Worm (Caenorhabditis elegans) whole organism, L2 larva: ENCODE results near the gene unc-84.

ENCODE experiments used
- C34F6.9 ChIP-seq: fragments of 150-350 bp; optimal IDR thresholded peaks from 2 replicates; lab custom pipeline; 2014; ENCODE audit warnings: missing biosample characterization, missing genetic modification characterization
- F13H6.1 ChIP-seq: sonication (generic microtip); optimal IDR thresholded peaks from 2 replicates; lab custom pipeline; 2016; ENCODE audit warnings: missing genetic modification characterization, missing compliant biosample characterization
- R02D3.7 ChIP-seq: fragments of 150-350 bp; optimal IDR thresholded peaks from 2 replicates; lab custom pipeline; 2014; ENCODE audit warnings: missing biosample characterization, missing genetic modification characterization
- Y55F3AM.14 ChIP-seq: fragments of 200-800 bp; sonication (Bioruptor generic); optimal IDR thresholded peaks from 2 replicates; lab custom pipeline; 2018; ENCODE audit warnings: mild to moderate bottlenecking, missing genetic modification characterization, missing compliant biosample characterization
- ZK546.5 ChIP-seq: sonication (generic microtip); optimal IDR thresholded peaks from 2 replicates; lab custom pipeline; 2017; ENCODE audit warnings: missing biosample characterization, missing genetic modification characterization
- blmp-1 ChIP-seq: sonication (generic microtip); optimal IDR thresholded peaks from 2 replicates; lab custom pipeline; 2017; ENCODE audit warnings: missing genetic modification characterization, mild to moderate bottlenecking, missing compliant biosample characterization, antibody characterized with exemption, moderate library complexity; ENCODE audit not compliant: insufficient read depth
- crh-2 ChIP-seq: sonication (generic microtip); optimal IDR thresholded peaks from 2 replicates; lab custom pipeline; 2017; ENCODE audit warnings: missing biosample characterization, missing genetic modification characterization
- dmd-4 ChIP-seq: sonication (generic microtip); optimal IDR thresholded peaks from 2 replicates; lab custom pipeline; 2017; ENCODE audit warnings: missing biosample characterization, missing genetic modification characterization
- elt-1 ChIP-seq: fragments of 150-350 bp; optimal IDR thresholded peaks from 2 replicates; lab custom pipeline; 2014; ENCODE audit warnings: missing biosample characterization, missing genetic modification characterization
- elt-3 ChIP-seq: sonication (generic microtip); optimal IDR thresholded peaks from 2 replicates; lab custom pipeline; 2017; ENCODE audit warnings: missing biosample characterization, missing genetic modification characterization
- fos-1 ChIP-seq: fragments of 150-350 bp; optimal IDR thresholded peaks from 2 replicates; lab custom pipeline; 2014; ENCODE audit warnings: missing biosample characterization, missing genetic modification characterization
- gmeb-1 ChIP-seq: fragments of 150-350 bp; optimal IDR thresholded peaks from 2 replicates; lab custom pipeline; 2014; ENCODE audit warnings: missing biosample characterization, missing genetic modification characterization
- lin-11 ChIP-seq: fragments of 150-350 bp; sonication (generic microtip); optimal IDR thresholded peaks from 2 replicates; lab custom pipeline; 2014; ENCODE audit warnings: missing biosample characterization, missing genetic modification characterization, inconsistent platforms, mixed read lengths
- lin-13 ChIP-seq: fragments of 150-350 bp; optimal IDR thresholded peaks from 2 replicates; lab custom pipeline; 2014; ENCODE audit warnings: missing biosample characterization, missing genetic modification reagents, missing genetic modification characterization
- lin-39 ChIP-seq: fragments of 150-350 bp; optimal IDR thresholded peaks from 2 replicates; lab custom pipeline; 2014; ENCODE audit warnings: missing biosample characterization, missing genetic modification reagents, missing genetic modification characterization
- lsy-2 ChIP-seq, 2 experiments: fragments of 150-350 bp in 1 of 2; sonication (generic microtip) in 1 of 2; optimal IDR thresholded peaks; 2 replicates each; lab custom pipeline; 2014 to 2017; ENCODE audit warnings: missing biosample characterization in 2 of 2, missing genetic modification characterization in 2 of 2
- mab-5 ChIP-seq: fragments of 150-350 bp; optimal IDR thresholded peaks from 2 replicates; lab custom pipeline; 2014; ENCODE audit warnings: missing biosample characterization, missing genetic modification characterization
- mbf-1 ChIP-seq: sonication (generic microtip); optimal IDR thresholded peaks from 2 replicates; lab custom pipeline; 2017; ENCODE audit warnings: missing biosample characterization, missing genetic modification characterization
- mdl-1 ChIP-seq, 2 experiments: fragments of 150-350 bp in 1 of 2; sonication (generic microtip) in 1 of 2; optimal IDR thresholded peaks; 2 replicates each; lab custom pipeline; 2017; ENCODE audit warnings: missing biosample characterization in 2 of 2, missing genetic modification characterization in 2 of 2
- nhr-23 ChIP-seq: fragments of 150-350 bp; optimal IDR thresholded peaks from 2 replicates; lab custom pipeline; 2014; ENCODE audit warnings: missing biosample characterization, missing genetic modification reagents, missing genetic modification characterization
- nhr-25 ChIP-seq: fragments of 150-350 bp; sonication (generic microtip); optimal IDR thresholded peaks from 3 replicates; lab custom pipeline; 2014; ENCODE audit warnings: missing biosample characterization, missing genetic modification characterization
- peb-1 ChIP-seq: fragments of 150-350 bp; optimal IDR thresholded peaks from 2 replicates; lab custom pipeline; 2014; ENCODE audit warnings: missing biosample characterization, missing genetic modification characterization
- skn-1 ChIP-seq: sonication (generic microtip); optimal IDR thresholded peaks from 2 replicates; lab custom pipeline; 2017; ENCODE audit warnings: missing biosample characterization, missing genetic modification characterization
- sma-9 ChIP-seq, 2 experiments: fragments of 150-350 bp in 1 of 2; sonication (generic microtip) in 1 of 2; optimal IDR thresholded peaks; 2 replicates each; lab custom pipeline; 2014 to 2016; ENCODE audit warnings: missing genetic modification characterization in 2 of 2, mild to moderate bottlenecking in 1 of 2, missing biosample characterization in 1 of 2, missing compliant biosample characterization in 1 of 2, missing genetic modification reagents in 1 of 2, moderate library complexity in 1 of 2
- snpc-4 ChIP-seq: fragments of 150-350 bp; optimal IDR thresholded peaks from 2 replicates; lab custom pipeline; 2014; ENCODE audit warnings: missing biosample characterization, missing genetic modification characterization
- unc-39 ChIP-seq: fragments of 150-350 bp; optimal IDR thresholded peaks from 2 replicates; lab custom pipeline; 2014; ENCODE audit warnings: missing biosample characterization, missing genetic modification characterization
- unc-62 ChIP-seq: fragments of 150-350 bp; optimal IDR thresholded peaks from 2 replicates; lab custom pipeline; 2014; ENCODE audit warnings: missing biosample characterization, missing genetic modification reagents, missing genetic modification characterization
- zag-1 ChIP-seq: fragments of 150-350 bp; optimal IDR thresholded peaks from 2 replicates; lab custom pipeline; 2014; ENCODE audit warnings: missing biosample characterization, missing genetic modification characterization
- ztf-1 ChIP-seq: fragments of 200-800 bp; sonication (Bioruptor generic); conservative IDR thresholded peaks from 2 replicates; pipeline ENCODE4 v1.3.6; 2022; ENCODE audit warnings: missing genetic modification characterization, missing compliant biosample characterization
- ztf-4 ChIP-seq: fragments of 150-350 bp; optimal IDR thresholded peaks from 2 replicates; lab custom pipeline; 2014; ENCODE audit warnings: missing biosample characterization, missing genetic modification characterization

Gene unc-84

DNA sequence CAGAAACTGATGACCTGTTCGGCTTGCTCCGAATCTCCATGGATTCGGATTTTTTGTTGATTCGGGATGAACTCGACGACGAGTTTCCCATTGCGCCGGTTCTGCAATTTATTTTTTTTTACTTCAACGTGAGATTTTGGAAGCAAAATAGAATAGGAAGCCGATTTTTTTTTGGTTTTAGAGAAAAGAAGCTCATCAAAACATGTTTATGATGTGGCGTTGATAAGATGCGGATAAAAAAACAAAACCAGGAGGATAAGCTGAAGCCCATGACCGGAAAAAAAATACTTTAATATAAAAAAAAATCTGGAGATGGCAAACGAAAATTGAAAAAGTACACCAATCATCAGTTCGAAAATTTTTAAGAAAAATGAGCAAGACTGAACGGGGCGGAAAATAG, 28.5 kb upstream of the unc-84 start, which contains the start of gene glb-20:
TSS of gene glb-20 (minus strand) at position 101 of the 400 bp plus-strand sequence.
- TF ChIP-seq mbf-1 (no peak), lsy-2 (tag; optimal IDR thresholded peaks at IDR 0.05; lab: Kevin White, UChicago) (no peak)

DNA sequence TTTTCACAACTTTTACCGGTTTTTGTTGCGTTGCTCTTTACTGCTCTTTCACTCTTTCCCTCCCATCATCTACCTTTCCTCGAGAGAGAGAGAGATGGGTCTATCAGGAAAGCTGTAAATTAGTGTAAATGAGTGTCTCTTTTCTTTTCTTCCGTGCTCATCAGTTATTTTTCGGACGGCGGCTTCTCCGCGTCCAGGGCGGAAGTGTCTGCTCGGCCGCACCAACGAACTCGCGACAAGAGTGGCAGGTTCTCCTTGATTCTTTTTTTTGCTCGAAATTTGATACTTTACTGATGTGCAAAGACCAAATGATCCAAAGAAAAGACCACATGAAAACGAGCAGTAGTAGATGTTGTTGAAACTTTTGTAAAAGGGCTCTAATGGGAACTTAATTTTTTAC, 25.9 kb upstream of the unc-84 start:
- peak; percentile 77 for TF ChIP-seq F13H6.1
- TF ChIP-seq unc-62 (GFP tag; lab: Kevin White, UChicago): no peak
- TF ChIP-seq ztf-4 (tag; lab: Kevin White, UChicago): no peak
- peak; percentile 39 for TF ChIP-seq sma-9 (GFP tag; optimal IDR thresholded peaks at IDR 0.05; lab: Kevin White, UChicago)
- TF ChIP-seq sma-9 (tag; optimal IDR thresholded peaks at IDR 0.05; lab: Kevin White, UChicago): no peak
- TF ChIP-seq unc-39 (tag; lab: Kevin White, UChicago): no peak

DNA sequence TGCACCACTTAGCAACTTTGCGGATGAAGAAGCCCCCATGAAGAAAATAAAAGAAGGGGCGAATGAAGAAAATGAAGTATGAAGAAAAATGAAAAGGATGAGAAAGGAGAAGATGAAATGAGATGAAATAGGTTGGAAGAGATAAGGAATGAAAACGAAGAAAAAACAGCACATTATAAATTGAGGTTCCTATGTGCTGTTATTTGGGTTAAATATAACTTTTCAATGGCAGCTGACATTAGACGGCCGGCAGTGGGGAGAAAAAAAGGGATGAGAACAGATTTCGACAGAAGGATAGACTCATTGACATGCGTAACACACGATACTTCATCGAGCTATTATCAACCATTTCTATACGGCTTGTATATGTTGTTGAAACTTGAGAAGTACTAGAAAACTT, 22.6 kb upstream of the unc-84 start:
- TF ChIP-seq F13H6.1: peak; percentile 65
- peak; percentile 28 for TF ChIP-seq mab-5 (tag; lab: Kevin White, UChicago)
- no peak for TF ChIP-seq fos-1 (tag; lab: Kevin White, UChicago)
- no peak for TF ChIP-seq crh-2 (tag; lab: Kevin White, UChicago)
- peak; percentile 18 for TF ChIP-seq C34F6.9 (tag; lab: Kevin White, UChicago)
- TF ChIP-seq ztf-4 (tag; lab: Kevin White, UChicago): no peak
- TF ChIP-seq lsy-2 (tag; optimal IDR thresholded peaks at IDR 0.05; lab: Kevin White, UChicago): peak in 1 of 2 experiments; percentile 15
- peak; percentile 72 for TF ChIP-seq sma-9 (GFP tag; optimal IDR thresholded peaks at IDR 0.05; lab: Kevin White, UChicago)
- no peak for TF ChIP-seq sma-9 (tag; optimal IDR thresholded peaks at IDR 0.05; lab: Kevin White, UChicago)
- TF ChIP-seq, all 48 proteins: peak for 5

DNA sequence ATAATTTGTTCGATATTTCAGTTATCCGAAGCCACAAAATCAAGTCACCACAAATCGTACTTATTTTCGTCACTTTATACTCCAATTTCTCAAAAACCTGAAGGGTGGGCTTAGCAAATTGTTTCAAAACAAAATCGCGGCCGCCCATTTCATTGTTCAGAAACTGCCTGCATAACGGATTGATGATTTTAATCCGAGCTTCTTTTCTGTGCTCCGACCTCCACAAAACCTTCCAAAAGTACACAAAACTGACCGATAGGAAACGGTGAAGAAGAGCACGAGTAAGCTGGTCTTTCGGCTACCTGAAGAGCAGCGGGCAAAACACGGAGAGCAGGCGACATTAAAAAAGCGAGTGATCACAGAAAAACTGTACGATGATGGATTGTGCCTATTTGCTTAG, 18.1 kb upstream of the unc-84 start, which contains the start of gene R01E6.2:
TSS of gene R01E6.2 (minus strand) at position 101 of the 400 bp plus-strand sequence.
- TF ChIP-seq Y55F3AM.14 (GFP tag; lab: Kevin White, UChicago) (no peak), zag-1 (tag; lab: Kevin White, UChicago) (no peak), skn-1 (no peak), nhr-23 (no peak), ztf-1 (GFP tag; lab: Robert Waterston, UW) (no peak), lsy-2 (tag; optimal IDR thresholded peaks at IDR 0.05; lab: Kevin White, UChicago) (no peak), lin-11 (tag; lab: Kevin White, UChicago) (no peak), snpc-4 (tag; lab: Kevin White, UChicago) (no peak), gmeb-1 (no peak), R02D3.7 (tag; lab: Kevin White, UChicago) (no peak), nhr-25 (no peak), sma-9 (GFP tag; optimal IDR thresholded peaks at IDR 0.05; lab: Kevin White, UChicago) (no peak), sma-9 (tag; optimal IDR thresholded peaks at IDR 0.05; lab: Kevin White, UChicago) (no peak), unc-62 (GFP tag; lab: Kevin White, UChicago) (no peak), blmp-1 (no peak)

DNA sequence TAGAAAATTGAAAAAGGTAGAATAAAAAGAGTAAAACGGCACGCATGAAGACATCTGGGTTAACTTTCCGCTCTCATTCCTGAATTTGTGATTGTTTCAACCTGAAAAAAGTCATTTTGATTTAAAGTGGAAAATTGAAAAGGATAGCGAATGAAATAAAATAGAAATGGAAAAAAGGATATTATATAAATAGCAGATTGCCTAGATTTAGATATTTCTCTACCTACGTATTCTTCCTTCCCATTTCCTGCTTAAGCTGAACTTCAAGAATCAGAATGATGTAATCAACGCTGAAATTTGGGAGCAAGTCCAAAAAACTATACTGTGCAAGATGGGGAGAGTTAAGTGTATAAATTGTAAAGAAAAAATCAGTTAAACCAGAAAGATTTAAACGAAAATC, 14.7 kb upstream of the unc-84 start, which contains the start of gene R01E6.7:
TSS of gene R01E6.7 (minus strand) at position 101 of the 400 bp plus-strand sequence.
- TF ChIP-seq snpc-4 (tag; lab: Kevin White, UChicago) (no peak), dmd-4 (tag; lab: Kevin White, UChicago) (no peak), lin-11 (tag; lab: Kevin White, UChicago) (no peak), elt-1 (tag; lab: Kevin White, UChicago) (no peak)

DNA sequence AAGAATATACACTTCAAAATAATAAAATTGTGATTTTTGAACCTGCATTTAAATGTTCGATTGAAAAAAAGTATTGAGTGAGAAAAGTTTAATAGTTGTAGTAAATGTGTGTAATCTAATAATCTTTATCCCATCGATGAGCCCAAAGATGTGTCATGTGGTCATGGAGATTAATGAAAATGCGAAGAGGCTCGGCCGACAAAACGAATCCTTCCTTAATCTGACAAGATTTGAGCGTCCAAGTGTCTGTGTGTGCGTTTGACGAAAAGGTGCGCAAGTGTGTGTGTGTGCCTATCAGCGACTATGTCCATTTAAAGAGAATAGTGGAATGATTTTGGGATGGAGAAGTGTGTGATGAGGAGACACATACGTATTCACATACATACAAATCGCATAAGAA, 10.5 kb upstream of the unc-84 start:
- no peak for TF ChIP-seq elt-3 (tag; lab: Kevin White, UChicago)
- TF ChIP-seq skn-1: no peak
- TF ChIP-seq snpc-4 (tag; lab: Kevin White, UChicago): no peak
- no peak for TF ChIP-seq mdl-1 (tag; optimal IDR thresholded peaks at IDR 0.05; lab: Kevin White, UChicago)
- TF ChIP-seq unc-39 (tag; lab: Kevin White, UChicago): no peak
- no peak for TF ChIP-seq lin-13
- no peak for TF ChIP-seq Y55F3AM.14 (GFP tag; lab: Kevin White, UChicago)
- TF ChIP-seq C34F6.9 (tag; lab: Kevin White, UChicago): no peak
- no peak for TF ChIP-seq lin-39 (tag; lab: Kevin White, UChicago)
- no peak for TF ChIP-seq ZK546.5
- no peak for TF ChIP-seq peb-1 (tag; lab: Kevin White, UChicago)
- TF ChIP-seq mbf-1: no peak
